Worm (Caenorhabditis elegans) whole organism, L3 larva: ENCODE data around the gene F54C9.14.

Source experiments
- ama-1 ChIP-seq: fragments of 150-350 bp; optimal IDR thresholded peaks from 2 replicates; lab custom pipeline; 2018
- ceh-82 ChIP-seq: fragments of 150-350 bp; optimal IDR thresholded peaks from 2 replicates; lab custom pipeline; 2014; ENCODE audit warnings: missing biosample characterization, missing genetic modification characterization
- elt-1 ChIP-seq: fragments of 150-350 bp; optimal IDR thresholded peaks from 2 replicates; lab custom pipeline; 2014; ENCODE audit warnings: missing biosample characterization, missing genetic modification characterization
- fkh-10 ChIP-seq: sonication (generic microtip); optimal IDR thresholded peaks from 2 replicates; lab custom pipeline; 2017; ENCODE audit warnings: missing biosample characterization, missing genetic modification reagents, missing genetic modification characterization
- jun-1 ChIP-seq: fragments of 150-350 bp; optimal IDR thresholded peaks from 2 replicates; lab custom pipeline; 2014; ENCODE audit warnings: missing biosample characterization, missing genetic modification reagents, missing genetic modification characterization
- nhr-76 ChIP-seq: fragments of 150-350 bp; sonication (generic microtip); optimal IDR thresholded peaks from 5 replicates; lab custom pipeline; 2014; ENCODE audit warnings: missing biosample characterization, missing genetic modification characterization
- nhr-77 ChIP-seq: fragments of 150-350 bp; optimal IDR thresholded peaks from 2 replicates; lab custom pipeline; 2014; ENCODE audit warnings: missing biosample characterization, missing genetic modification characterization
- pha-4 ChIP-seq: fragments of 150-350 bp; optimal IDR thresholded peaks from 2 replicates; lab custom pipeline; 2014; ENCODE audit warnings: missing biosample characterization, missing genetic modification reagents, missing genetic modification characterization
- skn-1 ChIP-seq: fragments of 150-350 bp; optimal IDR thresholded peaks from 2 replicates; lab custom pipeline; 2014; ENCODE audit warnings: missing biosample characterization, missing genetic modification characterization
- snpc-4 ChIP-seq: fragments of 150-350 bp; optimal IDR thresholded peaks from 2 replicates; lab custom pipeline; 2014; ENCODE audit warnings: missing biosample characterization, missing genetic modification characterization
- unc-62 ChIP-seq: fragments of 150-350 bp; sonication (generic microtip); optimal IDR thresholded peaks from 4 replicates; lab custom pipeline; 2014; ENCODE audit warnings: missing biosample characterization, missing genetic modification reagents, missing genetic modification characterization
- ztf-4 ChIP-seq: fragments of 150-350 bp; optimal IDR thresholded peaks from 2 replicates; lab custom pipeline; 2014; ENCODE audit warnings: missing biosample characterization, missing genetic modification characterization

DNA sequence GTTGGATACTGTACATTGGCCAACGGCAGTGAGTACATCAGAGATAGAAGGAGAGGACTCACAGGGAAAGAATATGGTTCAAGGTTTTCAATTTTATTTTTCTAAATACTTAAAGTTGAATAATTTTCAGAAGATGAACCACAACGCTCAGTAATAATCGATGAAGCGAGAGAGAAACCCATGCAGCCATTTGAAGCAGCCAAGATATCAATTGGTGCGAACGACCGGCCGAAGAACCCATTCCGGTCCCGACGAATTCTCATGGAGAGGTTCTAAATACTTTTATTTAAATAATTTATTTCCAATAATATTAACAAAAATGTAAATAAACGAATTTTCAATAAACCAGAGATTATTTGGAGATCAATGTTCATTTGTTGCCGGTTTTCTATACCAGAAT, 38.1 kb downstream of the F54C9.14 start, which contains the start of gene pigg-1:
- no peak for TF ChIP-seq nhr-76 (tag; lab: Kevin White, UChicago)
- no peak for TF ChIP-seq ama-1 (lab: Kevin White, UChicago)
- TF ChIP-seq snpc-4 (tag; lab: Kevin White, UChicago): no peak
- no peak for TF ChIP-seq nhr-77 (tag; lab: Kevin White, UChicago)
- no peak for TF ChIP-seq unc-62 (GFP tag; lab: Kevin White, UChicago)
- no peak for TF ChIP-seq ztf-4 (tag; lab: Kevin White, UChicago)
- no peak for TF ChIP-seq skn-1 (tag; lab: Kevin White, UChicago)
- no peak for TF ChIP-seq ceh-82 (tag; lab: Kevin White, UChicago)
- TF ChIP-seq elt-1 (tag; lab: Kevin White, UChicago): no peak
- TF ChIP-seq pha-4: no peak
- TF ChIP-seq fkh-10 (GFP tag; lab: Kevin White, UChicago): no peak
- TF ChIP-seq jun-1: no peak
